Worm (Caenorhabditis elegans) whole organism, L1 larva: ENCODE results near the gene rnp-5.

Experiments
- C04F5.9 ChIP-seq: sonication (generic microtip); optimal IDR thresholded peaks from 2 replicates; lab custom pipeline; 2016; ENCODE audit warnings: missing genetic modification characterization, missing compliant biosample characterization
- C16A3.4 ChIP-seq: fragments of 150-350 bp; optimal IDR thresholded peaks from 2 replicates; lab custom pipeline; 2014; ENCODE audit warnings: missing biosample characterization, missing genetic modification characterization
- Y116A8C.19 ChIP-seq: sonication (generic microtip); optimal IDR thresholded peaks from 2 replicates; lab custom pipeline; 2016; ENCODE audit warnings: missing compliant biosample characterization, missing genetic modification characterization, borderline replicate concordance
- aha-1 ChIP-seq: fragments of 150-350 bp; optimal IDR thresholded peaks from 2 replicates; lab custom pipeline; 2014; ENCODE audit warnings: missing biosample characterization, missing genetic modification characterization
- ama-1 ChIP-seq: fragments of 150-350 bp; optimal IDR thresholded peaks from 2 replicates; lab custom pipeline; 2014
- ceh-63 ChIP-seq: fragments of 200-800 bp; sonication (Bioruptor generic); optimal IDR thresholded peaks from 2 replicates; lab custom pipeline; 2018; ENCODE audit warnings: mild to moderate bottlenecking, missing genetic modification characterization, missing compliant biosample characterization
- ceh-8 ChIP-seq: fragments of 200-800 bp; sonication (Bioruptor generic); optimal IDR thresholded peaks from 2 replicates; lab custom pipeline; 2018; ENCODE audit warnings: mild to moderate bottlenecking, missing genetic modification characterization, moderate library complexity, missing compliant biosample characterization
- ceh-90 ChIP-seq: sonication (generic microtip); optimal IDR thresholded peaks from 2 replicates; lab custom pipeline; 2016; ENCODE audit warnings: missing genetic modification characterization, missing compliant biosample characterization
- ces-1 ChIP-seq: fragments of 150-350 bp; optimal IDR thresholded peaks from 2 replicates; lab custom pipeline; 2014; ENCODE audit warnings: missing biosample characterization, missing genetic modification reagents, missing genetic modification characterization
- dpl-1 ChIP-seq, 3 experiments: fragments of 150-350 bp in 2 of 3; sonication (generic microtip) in 1 of 3; optimal IDR thresholded peaks; 2 replicates each; lab custom pipeline; 2014 to 2017; ENCODE audit warnings: missing biosample characterization in 3 of 3, missing genetic modification characterization in 3 of 3, missing genetic modification reagents in 3 of 3
- efl-1 ChIP-seq, 4 experiments: fragments of 150-350 bp; optimal IDR thresholded peaks in 3 of 4; peaks in 1 of 4; 1 replicate in 1 of 4; 2 replicates in 3 of 4; lab custom pipeline; 2014; ENCODE audit warnings: missing biosample characterization in 2 of 4, missing genetic modification characterization in 2 of 4, missing genetic modification reagents in 2 of 4
- egl-27 ChIP-seq, 2 experiments: fragments of 150-350 bp in 1 of 2; sonication (generic microtip); optimal IDR thresholded peaks; 3 replicates each; lab custom pipeline; 2017 to 2018; ENCODE audit warnings: missing biosample characterization in 2 of 2, missing genetic modification characterization in 2 of 2, missing genetic modification reagents in 2 of 2
- elt-2 ChIP-seq: sonication (generic microtip); optimal IDR thresholded peaks from 2 replicates; lab custom pipeline; 2016; ENCODE audit warnings: missing genetic modification characterization, mild to moderate bottlenecking, inconsistent platforms, missing compliant biosample characterization, missing genetic modification reagents
- ets-5 ChIP-seq: fragments of 200-800 bp; sonication (Bioruptor generic); IDR thresholded peaks from 2 replicates; pipeline ENCODE4 v1.3.6; 2022; ENCODE audit warnings: missing genetic modification characterization, missing compliant biosample characterization
- fkh-4 ChIP-seq: sonication (generic microtip); optimal IDR thresholded peaks from 2 replicates; lab custom pipeline; 2016; ENCODE audit warnings: missing compliant biosample characterization, missing genetic modification characterization, borderline replicate concordance
- fos-1 ChIP-seq: fragments of 150-350 bp; optimal IDR thresholded peaks from 2 replicates; lab custom pipeline; 2014; ENCODE audit warnings: missing biosample characterization, missing genetic modification characterization
- hlh-17 ChIP-seq: fragments of 200-800 bp; sonication (Bioruptor generic); optimal IDR thresholded peaks from 2 replicates; lab custom pipeline; 2018; ENCODE audit warnings: missing genetic modification characterization, mild to moderate bottlenecking, missing compliant biosample characterization, moderate library complexity, borderline replicate concordance
- hlh-4 ChIP-seq: sonication (generic microtip); optimal IDR thresholded peaks from 2 replicates; lab custom pipeline; 2016; ENCODE audit warnings: mild to moderate bottlenecking, missing genetic modification characterization, missing compliant biosample characterization
- hpl-2 ChIP-seq: fragments of 150-350 bp; optimal IDR thresholded peaks from 2 replicates; lab custom pipeline; 2014; ENCODE audit warnings: missing biosample characterization, missing genetic modification reagents, missing genetic modification characterization
- isw-1 ChIP-seq: fragments of 200-800 bp; sonication (Bioruptor generic); IDR thresholded peaks from 2 replicates; pipeline ENCODE4 v1.3.6; 2022; ENCODE audit warnings: missing genetic modification characterization, missing compliant biosample characterization
- jun-1 ChIP-seq: fragments of 150-350 bp; optimal IDR thresholded peaks from 2 replicates; lab custom pipeline; 2014; ENCODE audit warnings: missing biosample characterization, missing genetic modification reagents, missing genetic modification characterization
- lin-14 ChIP-seq: fragments of 200-800 bp; sonication (Bioruptor generic); optimal IDR thresholded peaks from 2 replicates; lab custom pipeline; 2018; ENCODE audit warnings: mild to moderate bottlenecking, missing genetic modification characterization, moderate library complexity, missing compliant biosample characterization
- lin-35 ChIP-seq, 2 experiments: fragments of 150-350 bp; optimal IDR thresholded peaks; 2 replicates each; lab custom pipeline; 2014; ENCODE audit warnings: missing biosample characterization in 2 of 2, missing genetic modification characterization in 2 of 2, missing genetic modification reagents in 2 of 2
- lin-39 ChIP-seq: fragments of 150-350 bp; optimal IDR thresholded peaks from 2 replicates; lab custom pipeline; 2014; ENCODE audit warnings: missing biosample characterization, missing genetic modification reagents, missing genetic modification characterization
- lsy-2 ChIP-seq, 2 experiments: fragments of 150-350 bp; optimal IDR thresholded peaks; 2 replicates each; lab custom pipeline; 2014; ENCODE audit warnings: missing biosample characterization in 2 of 2, missing genetic modification characterization in 2 of 2
- mdl-1 ChIP-seq, 2 experiments: fragments of 150-350 bp; optimal IDR thresholded peaks; 2 replicates each; lab custom pipeline; 2014 to 2017; ENCODE audit warnings: missing biosample characterization in 2 of 2, missing genetic modification characterization in 2 of 2, inconsistent platforms in 1 of 2
- mef-2 ChIP-seq: fragments of 150-350 bp; optimal IDR thresholded peaks from 2 replicates; lab custom pipeline; 2014; ENCODE audit warnings: missing biosample characterization, missing genetic modification characterization
- mep-1 ChIP-seq: fragments of 150-350 bp; optimal IDR thresholded peaks from 2 replicates; lab custom pipeline; 2014; ENCODE audit warnings: missing biosample characterization, missing genetic modification characterization
- nhr-11 ChIP-seq: fragments of 150-350 bp; optimal IDR thresholded peaks from 2 replicates; lab custom pipeline; 2014; ENCODE audit warnings: missing biosample characterization, missing genetic modification characterization
- nhr-19 ChIP-seq: fragments of 200-800 bp; sonication (Bioruptor generic); conservative IDR thresholded peaks from 2 replicates; pipeline ENCODE4 v1.3.6; 2022; ENCODE audit warnings: missing genetic modification characterization, missing compliant biosample characterization
- nhr-237 ChIP-seq: fragments of 150-350 bp; optimal IDR thresholded peaks from 2 replicates; lab custom pipeline; 2014; ENCODE audit warnings: missing biosample characterization, missing genetic modification characterization
- nhr-71 ChIP-seq: sonication (generic microtip); optimal IDR thresholded peaks from 2 replicates; lab custom pipeline; 2016; ENCODE audit warnings: mild to moderate bottlenecking, missing genetic modification characterization, moderate library complexity, missing compliant biosample characterization
- nhr-76 ChIP-seq: sonication (generic microtip); optimal IDR thresholded peaks from 2 replicates; lab custom pipeline; 2017; ENCODE audit warnings: missing biosample characterization, missing genetic modification characterization
- nhr-77 ChIP-seq: fragments of 150-350 bp; optimal IDR thresholded peaks from 2 replicates; lab custom pipeline; 2014; ENCODE audit warnings: missing biosample characterization, missing genetic modification characterization
- nhr-85 ChIP-seq: sonication (generic microtip); peaks from one replicate; lab custom pipeline; 2016; ENCODE audit warnings: missing genetic modification characterization, inconsistent platforms, missing compliant biosample characterization
- nhr-90 ChIP-seq: sonication (generic microtip); optimal IDR thresholded peaks from 2 replicates; lab custom pipeline; 2016; ENCODE audit warnings: mild to moderate bottlenecking, missing genetic modification characterization, missing compliant biosample characterization; ENCODE audit not compliant: poor library complexity
- pag-3 ChIP-seq: sonication (generic microtip); optimal IDR thresholded peaks from 2 replicates; lab custom pipeline; 2017; ENCODE audit warnings: missing genetic modification characterization, mild to moderate bottlenecking, missing compliant biosample characterization, antibody characterized with exemption, borderline replicate concordance; ENCODE audit not compliant: insufficient read depth
- pax-3 ChIP-seq: fragments of 200-800 bp; sonication (Bioruptor generic); optimal IDR thresholded peaks from 2 replicates; lab custom pipeline; 2018; ENCODE audit warnings: mild to moderate bottlenecking, missing genetic modification characterization, moderate library complexity, missing compliant biosample characterization
- snpc-4 ChIP-seq: fragments of 150-350 bp; optimal IDR thresholded peaks from 2 replicates; lab custom pipeline; 2014; ENCODE audit warnings: missing biosample characterization, missing genetic modification characterization
- snu-23 ChIP-seq: sonication (generic microtip); optimal IDR thresholded peaks from 2 replicates; lab custom pipeline; 2016; ENCODE audit warnings: missing genetic modification characterization, missing compliant biosample characterization
- sox-4 ChIP-seq: sonication (generic microtip); optimal IDR thresholded peaks from 2 replicates; lab custom pipeline; 2016; ENCODE audit warnings: missing genetic modification characterization, missing compliant biosample characterization
- sptf-1 ChIP-seq: fragments of 150-350 bp; optimal IDR thresholded peaks from 2 replicates; lab custom pipeline; 2014; ENCODE audit warnings: missing biosample characterization, missing genetic modification characterization
- swsn-7 ChIP-seq: sonication (generic microtip); optimal IDR thresholded peaks from 2 replicates; lab custom pipeline; 2016; ENCODE audit warnings: missing genetic modification characterization, missing compliant biosample characterization
- tbx-2 ChIP-seq: sonication (generic microtip); optimal IDR thresholded peaks from 2 replicates; lab custom pipeline; 2016; ENCODE audit warnings: missing genetic modification characterization, missing compliant biosample characterization
- tlp-1 ChIP-seq: fragments of 150-350 bp; optimal IDR thresholded peaks from 2 replicates; lab custom pipeline; 2014; ENCODE audit warnings: missing biosample characterization, missing genetic modification characterization
- unc-130 ChIP-seq: fragments of 150-350 bp; optimal IDR thresholded peaks from 2 replicates; lab custom pipeline; 2017; ENCODE audit warnings: missing biosample characterization, missing genetic modification characterization, inconsistent platforms
- unc-98 ChIP-seq: fragments of 200-800 bp; sonication (Bioruptor generic); IDR thresholded peaks from 2 replicates; pipeline ENCODE4 v1.3.6; 2022; ENCODE audit warnings: missing genetic modification characterization, missing compliant biosample characterization
- vab-15 ChIP-seq: sonication (generic microtip); optimal IDR thresholded peaks from 2 replicates; lab custom pipeline; 2017; ENCODE audit warnings: missing genotype, mild to moderate bottlenecking, missing genetic modification characterization, missing compliant biosample characterization
- zip-4 ChIP-seq: fragments of 200-800 bp; sonication (Bioruptor generic); optimal IDR thresholded peaks from 2 replicates; lab custom pipeline; 2018; ENCODE audit warnings: mild to moderate bottlenecking, missing genetic modification characterization, moderate library complexity, missing compliant biosample characterization
- ztf-4 ChIP-seq: fragments of 150-350 bp; optimal IDR thresholded peaks from 2 replicates; lab custom pipeline; 2014; ENCODE audit warnings: missing biosample characterization, missing genetic modification characterization

The rnp-5 gene

ce11 chrIII:852296-852695 is 1.4 kb downstream of the rnp-5 start, which contains the start of gene moma-1:
Gene moma-1, minus strand, starts transcription at chrIII:852396.
- TF ChIP-seq nhr-85 (tag; lab: Kevin White, UChicago) (peak; percentile 44), ceh-63 (GFP tag; lab: Kevin White, UChicago) (no peak), nhr-90 (peak; percentile 18)

ce11 chrIII:845485-845884 is 8.2 kb downstream of the rnp-5 start, which contains the start of gene K02F3.2:
Gene K02F3.2, plus strand, starts transcription at chrIII:845841.
- TF ChIP-seq isw-1 (GFP tag; lab: Robert Waterston, UW), result 0 out of 2 replicates have a peak, but pooled peaks have one; percentile 5
- no peak for TF ChIP-seq vab-15
- no peak for TF ChIP-seq egl-27 (tag; optimal IDR thresholded peaks at IDR 0.05; lab: Kevin White, UChicago)
- no peak for TF ChIP-seq sptf-1
- TF ChIP-seq nhr-19 (GFP tag; lab: Robert Waterston, UW), result peak; percentile 69
- no peak for TF ChIP-seq ets-5 (GFP tag; lab: Robert Waterston, UW)
- peak; percentile 90 to 94 for TF ChIP-seq efl-1 (optimal IDR thresholded peaks at IDR 0.05; lab: Kevin White, UChicago)
- TF ChIP-seq efl-1 (GFP tag; optimal IDR thresholded peaks at IDR 0.05 in 1 of 2; lab: Kevin White, UChicago), result peak; percentile 93 to 99
- TF ChIP-seq nhr-11 (tag; lab: Kevin White, UChicago), result no peak
- TF ChIP-seq ceh-63 (GFP tag; lab: Kevin White, UChicago), result no peak
- no peak for TF ChIP-seq nhr-76
- TF ChIP-seq elt-2 (tag; lab: Kevin White, UChicago), result peak; percentile 78
- peak; percentile 43 for TF ChIP-seq swsn-7 (tag; lab: Kevin White, UChicago)
- TF ChIP-seq ces-1, result no peak
- no peak for TF ChIP-seq fkh-4 (tag; lab: Kevin White, UChicago)
- peak; percentile 11 for TF ChIP-seq fos-1 (tag; lab: Kevin White, UChicago)
- TF ChIP-seq zip-4 (GFP tag; lab: Kevin White, UChicago), result no peak
- TF ChIP-seq nhr-90, result peak; percentile 73
- TF ChIP-seq pag-3, result no peak
- TF ChIP-seq unc-98 (GFP tag; lab: Robert Waterston, UW), result no peak
- TF ChIP-seq tbx-2 (tag; lab: Kevin White, UChicago), result peak; percentile 58
- TF ChIP-seq hlh-17 (GFP tag; lab: Kevin White, UChicago), result no peak
- TF ChIP-seq hlh-4 (tag; lab: Kevin White, UChicago), result no peak
- no peak for TF ChIP-seq ztf-4 (tag; lab: Kevin White, UChicago)
- TF ChIP-seq Y116A8C.19 (tag; lab: Kevin White, UChicago), result no peak
- TF ChIP-seq dpl-1 (GFP tag; optimal IDR thresholded peaks at IDR 0.05; lab: Kevin White, UChicago), result peak; percentile 85 to 91 (median 89)
- no peak for TF ChIP-seq nhr-237
- TF ChIP-seq mdl-1 (tag; optimal IDR thresholded peaks at IDR 0.05; lab: Kevin White, UChicago), result peak in 1 of 2 experiments; percentile 43
- no peak for TF ChIP-seq ceh-8 (GFP tag; lab: Kevin White, UChicago)
- peak; percentile 91 to 97 for TF ChIP-seq lin-35 (GFP tag; optimal IDR thresholded peaks at IDR 0.05; lab: Kevin White, UChicago)
- no peak for TF ChIP-seq aha-1 (tag; lab: Kevin White, UChicago)
- no peak for TF ChIP-seq ama-1 (lab: Kevin White, UChicago)
- peak; percentile 35 for TF ChIP-seq sox-4
- TF ChIP-seq tlp-1 (tag; lab: Kevin White, UChicago), result no peak
- peak; percentile 51 for TF ChIP-seq mep-1 (tag; lab: Kevin White, UChicago)
- no peak for TF ChIP-seq lin-39 (tag; lab: Kevin White, UChicago)
- TF ChIP-seq snpc-4 (tag; lab: Kevin White, UChicago), result no peak
- TF ChIP-seq lin-14 (GFP tag; lab: Kevin White, UChicago), result no peak
- peak; percentile 69 for TF ChIP-seq snu-23 (GFP tag; lab: Kevin White, UChicago)
- no peak for TF ChIP-seq hpl-2 (GFP tag; lab: Kevin White, UChicago)
- no peak for TF ChIP-seq mef-2 (tag; lab: Kevin White, UChicago)
- TF ChIP-seq nhr-85 (tag; lab: Kevin White, UChicago), result peak; percentile 78
- peak; percentile 59 for TF ChIP-seq C16A3.4 (tag; lab: Kevin White, UChicago)
- TF ChIP-seq lsy-2 (tag; optimal IDR thresholded peaks at IDR 0.05; lab: Kevin White, UChicago), result peak; percentile 40 to 70
- TF ChIP-seq nhr-71 (tag; lab: Kevin White, UChicago), result peak; percentile 70
- no peak for TF ChIP-seq jun-1 (tag; lab: Kevin White, UChicago)
- TF ChIP-seq ceh-90, result peak; percentile 11
- TF ChIP-seq C04F5.9 (tag; lab: Kevin White, UChicago), result no peak
- no peak for TF ChIP-seq nhr-77 (tag; lab: Kevin White, UChicago)
- peak; percentile 1 for TF ChIP-seq unc-130 (tag; lab: Kevin White, UChicago)
- no peak for TF ChIP-seq pax-3 (tag; lab: Kevin White, UChicago)
